Fruit fly (Drosophila melanogaster) whole organism, embryonic: ENCODE measurements around the gene Zpr1.
A peak's percentile ranks its signal among the peaks of the same experiment; 100 is the strongest.

ENCODE experiments used
- Atf6 ChIP-seq: fragments of 200-800 bp; sonication (Bioruptor generic); IDR thresholded peaks from 2 replicates; pipeline ENCODE4 v1.3.6; 2022; ENCODE audit warnings: missing biosample characterization, missing genetic modification characterization
- CG10209 ChIP-seq: fragments of 200-800 bp; sonication (Bioruptor generic); optimal IDR thresholded peaks from 3 replicates; lab custom pipeline; 2017; ENCODE audit warnings: missing biosample characterization, mild to moderate bottlenecking, missing genetic modification characterization, missing genetic modification reagents
- CG10462 ChIP-seq: fragments of 200-800 bp; sonication (Bioruptor generic); optimal IDR thresholded peaks from 2 replicates; lab custom pipeline; 2016; ENCODE audit warnings: missing biosample characterization, missing genetic modification characterization
- CG11093 ChIP-seq: fragments of 200-800 bp; sonication (Bioruptor generic); IDR thresholded peaks from 3 replicates; pipeline ENCODE4 v1.3.6; 2022; ENCODE audit warnings: missing biosample characterization, missing genetic modification characterization
- CG13894 ChIP-seq: fragments of 200-800 bp; sonication (Bioruptor generic); optimal IDR thresholded peaks from 3 replicates; lab custom pipeline; 2018; ENCODE audit warnings: missing biosample characterization, mild to moderate bottlenecking, missing genetic modification characterization, moderate library complexity
- CG14965 ChIP-seq: fragments of 200-800 bp; sonication (Bioruptor generic); optimal IDR thresholded peaks from 2 replicates; lab custom pipeline; 2016; ENCODE audit warnings: missing biosample characterization, missing genetic modification characterization, borderline replicate concordance
- CG1647 ChIP-seq: fragments of 200-800 bp; sonication (Bioruptor generic); optimal IDR thresholded peaks from 3 replicates; lab custom pipeline; 2016; ENCODE audit warnings: missing biosample characterization, missing genetic modification characterization
- CG16779 ChIP-seq: fragments of 200-800 bp; sonication (Bioruptor generic); IDR thresholded peaks from 2 replicates; pipeline ENCODE4 v1.3.6; 2022; ENCODE audit warnings: missing biosample characterization, missing genetic modification characterization
- CG2712 ChIP-seq: fragments of 200-800 bp; optimal IDR thresholded peaks from 3 replicates; lab custom pipeline; 2019; ENCODE audit warnings: missing biosample characterization, mild to moderate bottlenecking, missing genetic modification characterization, moderate library complexity
- CG30431 ChIP-seq: fragments of 200-800 bp; sonication (Bioruptor generic); optimal IDR thresholded peaks from 2 replicates; lab custom pipeline; 2017; ENCODE audit warnings: missing biosample characterization, missing genetic modification characterization
- CG34224 ChIP-seq: fragments of 200-800 bp; sonication (Bioruptor generic); IDR thresholded peaks from 3 replicates; pipeline ENCODE4 v1.3.6; 2022; ENCODE audit warnings: missing biosample characterization, missing genetic modification characterization; ENCODE audit not compliant: partially characterized antibody
- CG4282 ChIP-seq: fragments of 200-800 bp; sonication (Bioruptor generic); optimal IDR thresholded peaks from 2 replicates; lab custom pipeline; 2016; ENCODE audit warnings: missing biosample characterization, missing genetic modification characterization
- CG4404 ChIP-seq: fragments of 200-800 bp; sonication (Bioruptor generic); IDR thresholded peaks from 2 replicates; pipeline ENCODE4 v1.3.6; 2022; ENCODE audit warnings: missing biosample characterization, missing genetic modification characterization
- CG8359 ChIP-seq: fragments of 200-800 bp; sonication (Bioruptor generic); optimal IDR thresholded peaks from 2 replicates; lab custom pipeline; 2017; ENCODE audit warnings: missing biosample characterization, mild to moderate bottlenecking, missing genetic modification characterization, borderline replicate concordance
- CTCF ChIP-seq: fragments of 200-800 bp; sonication (Bioruptor generic); optimal IDR thresholded peaks from 2 replicates; lab custom pipeline; 2017; ENCODE audit warnings: missing biosample characterization, mild to moderate bottlenecking, missing genetic modification characterization, moderate library complexity
- Doc3 ChIP-seq: fragments of 200-800 bp; sonication (Bioruptor generic); IDR thresholded peaks from 3 replicates; pipeline ENCODE4 v1.3.6; 2022; ENCODE audit warnings: missing biosample characterization, missing genetic modification characterization; ENCODE audit not compliant: partially characterized antibody
- Fer1 ChIP-seq: fragments of 200-800 bp; sonication (Bioruptor generic); optimal IDR thresholded peaks from 2 replicates; lab custom pipeline; 2017; ENCODE audit warnings: missing biosample characterization, mild to moderate bottlenecking, missing genetic modification characterization
- Lhr ChIP-seq: fragments of 200-800 bp; sonication (Bioruptor generic); optimal IDR thresholded peaks from 3 replicates; lab custom pipeline; 2017; ENCODE audit warnings: mild to moderate bottlenecking, missing biosample characterization, missing genetic modification reagents, missing genetic modification characterization
- NC2α ChIP-seq: fragments of 200-800 bp; sonication (Bioruptor generic); optimal IDR thresholded peaks from 2 replicates; lab custom pipeline; 2016; ENCODE audit warnings: missing biosample characterization, missing genetic modification characterization
- NC2β ChIP-seq: fragments of 200-800 bp; sonication (Bioruptor generic); optimal IDR thresholded peaks from 2 replicates; lab custom pipeline; 2016; ENCODE audit warnings: missing biosample characterization, missing genetic modification characterization
- Scr ChIP-seq: fragments of 200-800 bp; sonication (Bioruptor generic); IDR thresholded peaks from 2 replicates; pipeline ENCODE4 v1.3.6; 2022; ENCODE audit warnings: missing biosample characterization, missing genetic modification characterization; ENCODE audit not compliant: partially characterized antibody
- Side ChIP-seq: fragments of 200-800 bp; sonication (Bioruptor generic); optimal IDR thresholded peaks from 2 replicates; lab custom pipeline; 2016; ENCODE audit warnings: missing biosample characterization, missing genetic modification characterization
- ato ChIP-seq: fragments of 200-800 bp; sonication (Bioruptor generic); IDR thresholded peaks from 2 replicates; pipeline ENCODE4 v1.3.6; 2022; ENCODE audit warnings: missing biosample characterization, missing genetic modification characterization; ENCODE audit not compliant: partially characterized antibody
- cato ChIP-seq: fragments of 200-800 bp; sonication (Bioruptor generic); optimal IDR thresholded peaks from 2 replicates; lab custom pipeline; 2016; ENCODE audit warnings: missing biosample characterization, missing genetic modification characterization, borderline replicate concordance
- chm ChIP-seq: fragments of 200-800 bp; sonication (Bioruptor generic); IDR thresholded peaks from 2 replicates; pipeline ENCODE4 v1.3.6; 2022; ENCODE audit warnings: missing biosample characterization, missing genetic modification characterization
- danr ChIP-seq: fragments of 200-800 bp; sonication (Bioruptor generic); IDR thresholded peaks from 2 replicates; pipeline ENCODE4 v1.3.6; 2022; ENCODE audit warnings: missing biosample characterization, missing genetic modification characterization
- esg ChIP-seq: fragments of 200-800 bp; sonication (Bioruptor generic); conservative IDR thresholded peaks from 2 replicates; pipeline ENCODE4 v1.3.6; 2022; ENCODE audit warnings: missing biosample characterization, missing genetic modification characterization
- eyg ChIP-seq: fragments of 200-800 bp; sonication (Bioruptor generic); optimal IDR thresholded peaks from 3 replicates; lab custom pipeline; 2016; ENCODE audit warnings: missing biosample characterization, missing genetic modification characterization
- gfzf ChIP-seq: fragments of 200-800 bp; sonication (Bioruptor generic); optimal IDR thresholded peaks from 2 replicates; lab custom pipeline; 2016; ENCODE audit warnings: missing biosample characterization, mild to moderate bottlenecking, missing genetic modification characterization, moderate library complexity
- ham ChIP-seq: fragments of 200-800 bp; sonication (Bioruptor generic); IDR thresholded peaks from 2 replicates; pipeline ENCODE4 v1.3.6; 2022; ENCODE audit warnings: missing biosample characterization, missing genetic modification characterization
- hbn ChIP-seq: fragments of 200-800 bp; sonication (Bioruptor generic); IDR thresholded peaks from 2 replicates; pipeline ENCODE4 v1.3.6; 2022; ENCODE audit warnings: missing biosample characterization, missing genetic modification characterization; ENCODE audit not compliant: partially characterized antibody
- mld ChIP-seq: fragments of 200-800 bp; sonication (Bioruptor generic); IDR thresholded peaks from 3 replicates; pipeline ENCODE4 v1.3.6; 2022; ENCODE audit warnings: missing biosample characterization, missing genetic modification characterization; ENCODE audit not compliant: partially characterized antibody
- prd ChIP-seq, 3 experiments: fragments of >200 bp in 2 of 3; fragments of 200-800 bp in 1 of 3; sonication (Bioruptor generic) in 1 of 3; optimal IDR thresholded peaks in 2 of 3; IDR thresholded peaks in 1 of 3; 2 replicates in 2 of 3; 3 replicates in 1 of 3; pipeline versions ENCODE4 v1.3.6 to Lab custom; 2017 to 2022; ENCODE audit warnings: missing biosample characterization in 1 of 3, missing genetic modification characterization in 1 of 3
- repo ChIP-seq: fragments of 200-800 bp; sonication (Bioruptor generic); optimal IDR thresholded peaks from 2 replicates; lab custom pipeline; 2016; ENCODE audit warnings: missing biosample characterization, missing genetic modification characterization
- sc ChIP-seq, 3 experiments: fragments of >200 bp in 2 of 3; fragments of 200-800 bp in 1 of 3; sonication (Bioruptor generic) in 1 of 3; optimal IDR thresholded peaks; 2 replicates in 2 of 3; 3 replicates in 1 of 3; lab custom pipeline; 2017; ENCODE audit warnings: mild to moderate bottlenecking in 1 of 3, missing biosample characterization in 1 of 3, missing genetic modification characterization in 1 of 3, missing genetic modification reagents in 1 of 3
- sens ChIP-seq: fragments of 200-800 bp; sonication (Bioruptor generic); peaks from one replicate; lab custom pipeline; 2016; ENCODE audit warnings: missing biosample characterization, missing genetic modification characterization
- sisA ChIP-seq: fragments of 200-800 bp; sonication (Bioruptor generic); IDR thresholded peaks from 2 replicates; pipeline ENCODE4 v1.3.6; 2022; ENCODE audit warnings: missing biosample characterization, missing genetic modification characterization
- slou ChIP-seq: fragments of 200-800 bp; sonication (Bioruptor generic); optimal IDR thresholded peaks from 3 replicates; lab custom pipeline; 2016; ENCODE audit warnings: missing biosample characterization, missing genetic modification characterization
- so ChIP-seq: fragments of 200-800 bp; sonication (Bioruptor generic); IDR thresholded peaks from 3 replicates; pipeline ENCODE4 v1.3.6; 2022; ENCODE audit warnings: missing biosample characterization, missing genetic modification characterization
- ttk ChIP-seq: fragments of 200-800 bp; sonication (Bioruptor generic); IDR thresholded peaks from 2 replicates; pipeline ENCODE4 v2.1.2; 2022; ENCODE audit warnings: missing biosample characterization, missing genetic modification characterization
- zen2 ChIP-seq: fragments of 200-800 bp; sonication (Bioruptor generic); IDR thresholded peaks from 3 replicates; pipeline ENCODE4 v1.3.6; 2022; ENCODE audit warnings: missing biosample characterization, missing genetic modification characterization; ENCODE audit not compliant: partially characterized antibody

The Zpr1 gene

dm6 chrX:9196362-9196761 is 34.5 kb upstream of the Zpr1 start, which contains the start of gene CG12118 (continued):
- no peak for TF ChIP-seq prd (optimal IDR thresholded peaks at IDR 0.05; lab: Kevin White, UChicago)
- TF ChIP-seq prd (GFP tag; IDR thresholded peaks at IDR 0.05; lab: Robert Waterston, UW): peak; percentile 87
- peak; percentile 70 for TF ChIP-seq slou (GFP tag; lab: Kevin White, UChicago)
- TF ChIP-seq CG16779 (GFP tag; lab: Robert Waterston, UW): no peak
- peak; percentile 74 for TF ChIP-seq CG11093
- peak; percentile 70 for TF ChIP-seq sisA
- TF ChIP-seq Side (GFP tag; lab: Kevin White, UChicago): peak; percentile 3
- TF ChIP-seq gfzf (GFP tag; lab: Kevin White, UChicago): no peak
- peak; percentile 70 for TF ChIP-seq Fer1
- TF ChIP-seq CTCF (GFP tag; lab: Kevin White, UChicago): no peak
- 0 out of 2 replicates have a peak, but pooled peaks have one; percentile 46 for TF ChIP-seq danr (GFP tag; lab: Robert Waterston, UW)
- TF ChIP-seq esg (GFP tag; lab: Robert Waterston, UW): peak; percentile 70
- peak; percentile 90; the same call in 2 of the 3 replicates for TF ChIP-seq mld
- peak; percentile 92 for TF ChIP-seq chm (GFP tag; lab: Robert Waterston, UW)
- TF ChIP-seq NC2β (GFP tag; lab: Kevin White, UChicago): peak; percentile 46
- TF ChIP-seq CG30431: peak; percentile 8
- TF ChIP-seq CG8359 (GFP tag; lab: Kevin White, UChicago): no peak
- TF ChIP-seq CG4404 (GFP tag; lab: Robert Waterston, UW): peak; percentile 22; the same call in 1 of the 2 replicates
- TF ChIP-seq cato: peak; percentile 64
- TF ChIP-seq sc (optimal IDR thresholded peaks at IDR 0.05; lab: Kevin White, UChicago): no peak
- peak; percentile 46 for TF ChIP-seq sc (GFP tag; optimal IDR thresholded peaks at IDR 0.05; lab: Kevin White, UChicago)
- peak; percentile 56; the same call in 1 of the 3 replicates for TF ChIP-seq so (GFP tag; lab: Robert Waterston, UW)
- peak; percentile 88 for TF ChIP-seq sens (GFP tag; lab: Kevin White, UChicago)
- TF ChIP-seq zen2 (GFP tag; lab: Robert Waterston, UW): peak; percentile 69; the same call in 1 of the 3 replicates
- TF ChIP-seq CG2712: peak; percentile 85
- peak; percentile 91 for TF ChIP-seq CG34224 (GFP tag; lab: Robert Waterston, UW)
- peak; percentile 33; the same call in 1 of the 2 replicates for TF ChIP-seq ham (GFP tag; lab: Robert Waterston, UW)
- TF ChIP-seq NC2α: no peak
- no peak for TF ChIP-seq CG1647 (GFP tag; lab: Kevin White, UChicago)

- no peak for TF ChIP-seq CG4282 (GFP tag; lab: Kevin White, UChicago)
- TF ChIP-seq Lhr: no peak
- no peak for TF ChIP-seq CG10209 (GFP tag; lab: Kevin White, UChicago)
- TF ChIP-seq repo (GFP tag; lab: Kevin White, UChicago): no peak
- no peak for TF ChIP-seq ttk
- TF ChIP-seq eyg: no peak
- TF ChIP-seq hbn: no peak
- no peak for TF ChIP-seq Doc3 (GFP tag; lab: Robert Waterston, UW)
- no peak for TF ChIP-seq ato
- TF ChIP-seq CG14965 (GFP tag; lab: Kevin White, UChicago): no peak
- no peak for TF ChIP-seq CG13894
- TF ChIP-seq Atf6 (GFP tag; lab: Robert Waterston, UW): no peak
- TF ChIP-seq Scr: no peak
- TF ChIP-seq CG10462 (GFP tag; lab: Kevin White, UChicago): no peak
- TF ChIP-seq, all 482 proteins: peak for 0
Measured at dm6 chrX:9195311-9195710, 33.4 kb upstream of the Zpr1 start.
